Worm (Caenorhabditis elegans): ENCODE measurements around the gene T05A7.6.

T05A7.6 gene

DNA sequence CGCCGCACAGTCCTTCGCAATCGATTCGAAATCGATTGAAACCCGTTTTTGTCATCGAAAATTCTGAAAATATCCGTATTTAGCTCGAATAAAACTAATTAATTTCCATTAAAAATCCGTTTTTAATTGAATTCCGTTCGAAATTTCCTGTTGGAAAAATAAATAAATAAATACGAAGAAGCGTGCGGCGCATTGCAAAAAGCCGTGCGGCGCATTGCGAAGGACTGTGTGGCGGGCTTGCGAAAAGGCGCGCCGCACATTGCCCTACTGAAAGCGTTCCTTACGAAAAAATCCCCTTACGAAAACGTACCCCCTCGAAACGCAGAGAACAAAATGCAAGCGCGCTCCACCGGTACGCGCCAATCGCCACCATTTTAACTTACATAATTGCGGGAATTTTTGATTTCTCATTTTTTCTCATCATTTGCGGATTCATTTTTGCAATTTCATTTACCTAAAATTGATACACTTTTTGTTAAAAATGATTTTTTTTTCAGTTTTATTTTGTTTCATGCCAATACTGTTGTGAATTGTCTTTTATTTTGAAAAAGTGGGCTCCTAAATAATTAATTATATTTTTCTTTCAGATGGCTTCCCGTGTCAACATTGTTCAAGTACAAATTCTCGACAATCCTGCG, 30.0 kb upstream of the T05A7.6 start, which contains the start of gene unc-85 (continued):
- peak; percentile 99 for TF ChIP-seq Y95B8A.8 (GFP tag; IDR thresholded peaks at IDR 0.05)

DNA sequence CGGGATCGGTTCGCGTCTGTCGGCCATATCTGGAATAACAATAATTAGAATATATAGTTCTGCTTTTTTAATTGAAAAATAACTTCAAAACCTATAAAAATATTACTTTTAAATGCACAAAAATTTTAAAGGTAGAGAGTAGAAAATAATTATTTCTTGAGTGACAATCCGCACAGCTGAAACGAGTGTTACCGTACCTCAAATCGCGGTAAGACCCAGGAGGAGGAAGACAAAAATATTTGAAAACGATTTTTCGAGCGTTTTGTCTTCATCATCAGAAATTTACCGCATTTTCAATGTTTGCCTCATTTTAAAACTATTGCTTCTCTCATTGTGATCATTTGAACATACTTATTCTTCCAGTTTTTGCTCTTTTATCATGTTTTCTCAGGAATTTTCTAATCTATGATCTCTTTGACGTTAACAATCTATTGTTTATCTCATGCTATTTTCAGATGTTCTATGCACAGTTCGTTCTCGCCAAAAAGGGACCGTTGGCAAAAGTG, 26.7 kb upstream of the T05A7.6 start, which contains the start of the genes rpn-5 and scc-1:
rpn-5 (minus strand) TSS at position 162 of the 506 bp plus-strand sequence.
scc-1 (plus strand) TSS at position 456 of the 506 bp plus-strand sequence.
- TF ChIP-seq ceh-100 (GFP tag; IDR thresholded peaks at IDR 0.05) = no peak; the same call in 1 of the 2 replicates
- peak; percentile 22 for TF ChIP-seq dpl-1 (GFP tag; optimal IDR thresholded peaks at IDR 0.05)
- TF ChIP-seq snpc-3.4 (tag; optimal IDR thresholded peaks at IDR 0.05) = peak; percentile 43
- peak; percentile 92 for TF ChIP-seq F33H1.4 (GFP tag; IDR thresholded peaks at IDR 0.05)
- TF ChIP-seq nhr-80 (tag; optimal IDR thresholded peaks at IDR 0.05) = no peak
- no peak for TF ChIP-seq attf-3 (GFP tag; conservative IDR thresholded peaks at IDR 0.05)
- peak; percentile 85 for TF ChIP-seq madf-6 (GFP tag; IDR thresholded peaks at IDR 0.05)
- TF ChIP-seq B0261.1 (tag; optimal IDR thresholded peaks at IDR 0.05) = no peak
- TF ChIP-seq Y95B8A.8 (GFP tag; IDR thresholded peaks at IDR 0.05) = no peak
- peak; percentile 29 for TF ChIP-seq snpc-4 (GFP tag; optimal IDR thresholded peaks at IDR 0.05)
- TF ChIP-seq snpc-4 (tag; optimal IDR thresholded peaks at IDR 0.05) = peak in 2 of 4 experiments; percentile 24 to 57
- peak; percentile 72 for TF ChIP-seq F23B12.7 (tag; optimal IDR thresholded peaks at IDR 0.05; ENCODE audit: insufficient read depth)
- TF ChIP-seq snpc-1.1 (tag; optimal IDR thresholded peaks at IDR 0.05; ENCODE audit: insufficient read depth) = peak; percentile 2
- peak; percentile 6 for TF ChIP-seq snpc-1.3 (tag; optimal IDR thresholded peaks at IDR 0.05; ENCODE audit: insufficient read depth)
- peak; percentile 49 for TF ChIP-seq F49E8.2 (tag; optimal IDR thresholded peaks at IDR 0.05; ENCODE audit: insufficient read depth)
- TF ChIP-seq rpc-1 (optimal IDR thresholded peaks at IDR 0.05) = peak; percentile 25
- TF ChIP-seq rpc-1 (tag; optimal IDR thresholded peaks at IDR 0.05) = no peak
- TF ChIP-seq C06A6.2 (GFP tag; conservative IDR thresholded peaks at IDR 0.05) = no peak
- peak; percentile 61 for TF ChIP-seq D2030.7 (GFP tag; IDR thresholded peaks at IDR 0.05)
- peak; percentile 60 for TF ChIP-seq xnd-1 (tag; optimal IDR thresholded peaks at IDR 0.05)
- TF ChIP-seq efl-1 (GFP tag; optimal IDR thresholded peaks at IDR 0.05) = peak; percentile 76
- TF ChIP-seq pbrm-1 (GFP tag; IDR thresholded peaks at IDR 0.05) = 0 out of 2 replicates have a peak, but pooled peaks have one; percentile 12
- peak in 1 of 2 experiments; percentile 4 for TF ChIP-seq let-607 (tag; optimal IDR thresholded peaks at IDR 0.05)
- peak; percentile 91 for TF ChIP-seq lsl-1 (GFP tag; optimal IDR thresholded peaks at IDR 0.05)
- peak; percentile 79 for TF ChIP-seq lin-54 (GFP tag; optimal IDR thresholded peaks at IDR 0.05)
- no peak for TF ChIP-seq B0336.3 (GFP tag; IDR thresholded peaks at IDR 0.05)
- no peak for TF ChIP-seq sptf-2 (GFP tag; optimal IDR thresholded peaks at IDR 0.05)
- peak in 1 of 3 experiments; percentile 80 for TF ChIP-seq lin-35 (GFP tag; optimal IDR thresholded peaks at IDR 0.05)
- TF ChIP-seq rcor-1 (GFP tag; IDR thresholded peaks at IDR 0.05) = 0 out of 2 replicates have a peak, but pooled peaks have one; percentile 7
- no peak for TF ChIP-seq cebp-1 (GFP tag; IDR thresholded peaks at IDR 0.05)
- peak; percentile 12 for TF ChIP-seq cebp-1 (tag; optimal IDR thresholded peaks at IDR 0.05)
- peak; percentile 54 for TF ChIP-seq pha-4 (tag; optimal IDR thresholded peaks at IDR 0.05)
- TF ChIP-seq ekl-4 (GFP tag; IDR thresholded peaks at IDR 0.05) = no peak
- TF ChIP-seq madf-8 (GFP tag; conservative IDR thresholded peaks at IDR 0.05) = peak; percentile 46
- peak; percentile 32; the same call in 1 of the 2 replicates for TF ChIP-seq dox-1 (GFP tag; IDR thresholded peaks at IDR 0.05)
- TF ChIP-seq tbp1 (GFP tag; optimal IDR thresholded peaks at IDR 0.05) = peak; percentile 19
- TF ChIP-seq mcd-1 (GFP tag; IDR thresholded peaks at IDR 0.05) = peak; percentile 46; the same call in 1 of the 2 replicates
- peak; percentile 26; the same call in 1 of the 2 replicates for TF ChIP-seq hmg-1.2 (GFP tag; IDR thresholded peaks at IDR 0.05)

Measured in whole organism, young adult.